Fruit fly (Drosophila melanogaster) whole organism, pupa: ENCODE results near the gene aurA.

Experiments used
- CG10348 ChIP-seq: fragments of 200-800 bp; sonication (Bioruptor generic); IDR thresholded peaks from 2 replicates; pipeline ENCODE4 v1.3.6; 2022; ENCODE audit warnings: missing biosample characterization, missing genetic modification characterization
- CG13204 ChIP-seq: fragments of 200-800 bp; sonication (Bioruptor generic); optimal IDR thresholded peaks from 2 replicates; lab custom pipeline; 2018; ENCODE audit warnings: missing biosample characterization, mild to moderate bottlenecking, missing genetic modification characterization, moderate library complexity
- CG14655 ChIP-seq: fragments of 200-800 bp; sonication (Bioruptor generic); optimal IDR thresholded peaks from 3 replicates; lab custom pipeline; 2017; ENCODE audit warnings: mild to moderate bottlenecking, missing biosample characterization, missing genetic modification reagents, missing genetic modification characterization
- CG34367 ChIP-seq: fragments of 200-800 bp; sonication (Bioruptor generic); optimal IDR thresholded peaks from 2 replicates; lab custom pipeline; 2018; ENCODE audit warnings: missing biosample characterization, mild to moderate bottlenecking, missing genetic modification characterization
- CG4496 ChIP-seq: fragments of 200-800 bp; sonication (Bioruptor generic); IDR thresholded peaks from 3 replicates; pipeline ENCODE4 v1.3.6; 2022; ENCODE audit warnings: missing biosample characterization, missing genetic modification characterization
- CG8159 ChIP-seq: fragments of 200-800 bp; sonication (Bioruptor generic); optimal IDR thresholded peaks from 3 replicates; lab custom pipeline; 2018; ENCODE audit warnings: missing biosample characterization, mild to moderate bottlenecking, missing genetic modification characterization, moderate library complexity
- CG8301 ChIP-seq: fragments of 200-800 bp; sonication (Bioruptor generic); optimal IDR thresholded peaks from 2 replicates; lab custom pipeline; 2018; ENCODE audit warnings: missing biosample characterization, mild to moderate bottlenecking, missing genetic modification characterization
- EcR ChIP-seq: fragments of 200-800 bp; sonication (Bioruptor generic); optimal IDR thresholded peaks from 3 replicates; lab custom pipeline; 2019; ENCODE audit warnings: missing biosample characterization, missing genetic modification characterization, mild to moderate bottlenecking, moderate library complexity, missing genetic modification reagents
- Ets98B ChIP-seq: fragments of 200-800 bp; sonication (Bioruptor generic); IDR thresholded peaks from 2 replicates; pipeline ENCODE4 v1.3.6; 2022; ENCODE audit warnings: missing biosample characterization, missing genetic modification characterization
- Pif1A ChIP-seq: fragments of 200-800 bp; sonication (Bioruptor generic); optimal IDR thresholded peaks from 3 replicates; lab custom pipeline; 2016; ENCODE audit warnings: missing biosample characterization, missing genetic modification characterization
- Pif1B ChIP-seq: fragments of 200-800 bp; sonication (Bioruptor generic); optimal IDR thresholded peaks from 3 replicates; lab custom pipeline; 2016; ENCODE audit warnings: missing biosample characterization, missing genetic modification characterization
- fd96Ca ChIP-seq: fragments of 200-800 bp; sonication (Bioruptor generic); IDR thresholded peaks from 3 replicates; pipeline ENCODE4 v1.3.6; 2022; ENCODE audit warnings: missing biosample characterization, missing genetic modification characterization
- gl ChIP-seq: fragments of 200-800 bp; sonication (Bioruptor generic); optimal IDR thresholded peaks from 2 replicates; lab custom pipeline; 2018; ENCODE audit warnings: missing biosample characterization, mild to moderate bottlenecking, missing genetic modification characterization
- rn ChIP-seq: fragments of 200-800 bp; sonication (Bioruptor generic); IDR thresholded peaks from 2 replicates; pipeline ENCODE4 v1.3.6; 2022; ENCODE audit warnings: missing biosample characterization, missing genetic modification characterization

- TF ChIP-seq CG8301 (tag; lab: Kevin White, UChicago) (no peak), CG14655 (GFP tag; lab: Kevin White, UChicago) (no peak), EcR (no peak), Pif1B (no peak), gl (tag; lab: Kevin White, UChicago) (no peak), Pif1A (GFP tag; lab: Kevin White, UChicago) (no peak), rn (GFP tag; lab: Robert Waterston, UW) (no peak), CG13204 (GFP tag; lab: Kevin White, UChicago) (no peak), CG4496 (GFP tag; lab: Robert Waterston, UW) (no peak), CG8159 (tag; lab: Kevin White, UChicago) (no peak), Ets98B (GFP tag; lab: Robert Waterston, UW) (no peak), CG10348 (GFP tag; lab: Robert Waterston, UW) (no peak), fd96Ca (no peak), CG34367 (tag; lab: Kevin White, UChicago) (no peak)
These were observed 1.1 kb downstream of the aurA start for dm6 chr3R:11964000-11964399.
